Worm (Caenorhabditis elegans) whole organism, L4 larva: ENCODE results near the gene C56C10.7.

Experiments used
- F10B5.3 ChIP-seq: sonication (generic microtip); optimal IDR thresholded peaks from 2 replicates; lab custom pipeline; 2016; ENCODE audit warnings: mild to moderate bottlenecking, missing genetic modification characterization, missing compliant biosample characterization
- R02D3.7 ChIP-seq: fragments of 150-350 bp; sonication (generic microtip); optimal IDR thresholded peaks from 3 replicates; lab custom pipeline; 2014; ENCODE audit warnings: missing biosample characterization, missing genetic modification characterization
- Y48G9A.11 ChIP-seq: fragments of 200-800 bp; sonication (Bioruptor generic); IDR thresholded peaks from 2 replicates; pipeline ENCODE4 v1.3.6; 2022; ENCODE audit warnings: missing genetic modification reagents, missing genetic modification characterization, missing compliant biosample characterization
- aly-2 ChIP-seq: sonication (generic microtip); optimal IDR thresholded peaks from 2 replicates; lab custom pipeline; 2018; ENCODE audit warnings: missing biosample characterization, missing genetic modification characterization
- arid-1 ChIP-seq: fragments of 200-800 bp; sonication (Bioruptor generic); conservative IDR thresholded peaks from 2 replicates; pipeline ENCODE4 v1.3.6; 2022; ENCODE audit warnings: missing genetic modification reagents, missing genetic modification characterization, missing compliant biosample characterization
- ceh-44 ChIP-seq: fragments of 200-800 bp; sonication (Bioruptor generic); IDR thresholded peaks from 2 replicates; pipeline ENCODE4 v1.3.6; 2022; ENCODE audit warnings: missing genetic modification reagents, missing genetic modification characterization, missing compliant biosample characterization
- ceh-82 ChIP-seq: sonication (generic microtip); optimal IDR thresholded peaks from 2 replicates; lab custom pipeline; 2017; ENCODE audit warnings: missing biosample characterization, missing genetic modification characterization
- dmd-6 ChIP-seq: fragments of 200-800 bp; sonication (Bioruptor generic); IDR thresholded peaks from 2 replicates; pipeline ENCODE4 v1.3.6; 2022; ENCODE audit warnings: missing genetic modification reagents, missing genetic modification characterization, missing compliant biosample characterization
- dmd-8 ChIP-seq: fragments of 200-800 bp; sonication (Bioruptor generic); IDR thresholded peaks from 2 replicates; pipeline ENCODE4 v1.3.6; 2022; ENCODE audit warnings: missing genetic modification characterization, missing compliant biosample characterization
- dmd-9 ChIP-seq: fragments of 200-800 bp; sonication (Bioruptor generic); IDR thresholded peaks from 2 replicates; pipeline ENCODE4 v1.3.6; 2022; ENCODE audit warnings: missing genetic modification reagents, missing genetic modification characterization, missing compliant biosample characterization
- dpl-1 ChIP-seq: fragments of 150-350 bp; optimal IDR thresholded peaks from 2 replicates; lab custom pipeline; 2014; ENCODE audit warnings: missing biosample characterization, missing genetic modification reagents, missing genetic modification characterization
- egl-43 ChIP-seq: fragments of 200-800 bp; sonication (Bioruptor generic); IDR thresholded peaks from 2 replicates; pipeline ENCODE4 v1.3.6; 2022; ENCODE audit warnings: missing genetic modification reagents, missing genetic modification characterization, missing compliant biosample characterization
- fos-1 ChIP-seq: fragments of 150-350 bp; optimal IDR thresholded peaks from 2 replicates; lab custom pipeline; 2014; ENCODE audit warnings: missing biosample characterization, missing genetic modification characterization
- gei-8 ChIP-seq: fragments of 200-800 bp; sonication (Bioruptor generic); optimal IDR thresholded peaks from 2 replicates; lab custom pipeline; 2018; ENCODE audit warnings: mild to moderate bottlenecking, missing genetic modification characterization, missing compliant biosample characterization
- lin-38 ChIP-seq: fragments of 200-800 bp; sonication (Bioruptor generic); IDR thresholded peaks from 2 replicates; pipeline ENCODE4 v1.3.6; 2022; ENCODE audit warnings: missing genetic modification reagents, missing genetic modification characterization, missing compliant biosample characterization
- lin-39 ChIP-seq: fragments of 150-350 bp; optimal IDR thresholded peaks from 2 replicates; lab custom pipeline; 2014; ENCODE audit warnings: missing biosample characterization, missing genetic modification reagents, missing genetic modification characterization
- lir-3 ChIP-seq: sonication (generic microtip); optimal IDR thresholded peaks from 2 replicates; lab custom pipeline; 2016; ENCODE audit warnings: mild to moderate bottlenecking, missing genetic modification characterization, missing compliant biosample characterization
- lsy-2 ChIP-seq, 2 experiments: fragments of 150-350 bp in 1 of 2; sonication (generic microtip) in 1 of 2; optimal IDR thresholded peaks; 2 replicates each; lab custom pipeline; 2014 to 2017; ENCODE audit warnings: missing biosample characterization in 2 of 2, missing genetic modification characterization in 2 of 2
- madf-5 ChIP-seq, 2 experiments: fragments of 200-800 bp; sonication (Bioruptor generic); IDR thresholded peaks; 2 replicates each; pipeline ENCODE4 v1.3.6; 2022; ENCODE audit warnings: missing compliant biosample characterization in 2 of 2, missing genetic modification characterization in 2 of 2
- madf-9 ChIP-seq: fragments of 200-800 bp; sonication (Bioruptor generic); conservative IDR thresholded peaks from 2 replicates; pipeline ENCODE4 v1.3.6; 2022; ENCODE audit warnings: missing genetic modification reagents, missing genetic modification characterization, missing compliant biosample characterization
- mdt-29 ChIP-seq: fragments of 200-800 bp; sonication (Bioruptor generic); IDR thresholded peaks from 2 replicates; pipeline ENCODE4 v1.3.6; 2022; ENCODE audit warnings: missing genetic modification reagents, missing genetic modification characterization, missing compliant biosample characterization
- nhr-111 ChIP-seq: fragments of 200-800 bp; sonication (Bioruptor generic); optimal IDR thresholded peaks from 2 replicates; lab custom pipeline; 2018; ENCODE audit warnings: mild to moderate bottlenecking, missing genetic modification characterization, missing compliant biosample characterization
- nhr-237 ChIP-seq: sonication (generic microtip); optimal IDR thresholded peaks from 2 replicates; lab custom pipeline; 2017; ENCODE audit warnings: missing biosample characterization, missing genetic modification characterization
- nhr-25 ChIP-seq: sonication (generic microtip); optimal IDR thresholded peaks from 2 replicates; lab custom pipeline; 2017; ENCODE audit warnings: missing genetic modification characterization, mild to moderate bottlenecking, missing compliant biosample characterization, antibody characterized with exemption, moderate library complexity, borderline replicate concordance; ENCODE audit not compliant: insufficient read depth
- nhr-42 ChIP-seq: fragments of 200-800 bp; sonication (Bioruptor generic); IDR thresholded peaks from 2 replicates; pipeline ENCODE4 v1.3.6; 2022; ENCODE audit warnings: missing genetic modification characterization, missing compliant biosample characterization
- nhr-76 ChIP-seq: fragments of 150-350 bp; optimal IDR thresholded peaks from 2 replicates; lab custom pipeline; 2014; ENCODE audit warnings: missing biosample characterization, missing genetic modification characterization
- nhr-77 ChIP-seq: fragments of 150-350 bp; optimal IDR thresholded peaks from 2 replicates; lab custom pipeline; 2014; ENCODE audit warnings: missing biosample characterization, missing genetic modification characterization
- php-3 ChIP-seq: fragments of 200-800 bp; sonication (Bioruptor generic); IDR thresholded peaks from 2 replicates; pipeline ENCODE4 v1.3.6; 2022; ENCODE audit warnings: missing genetic modification reagents, missing genetic modification characterization, missing compliant biosample characterization
- rbr-2 ChIP-seq: sonication (generic microtip); optimal IDR thresholded peaks from 2 replicates; lab custom pipeline; 2016; ENCODE audit warnings: missing genotype, missing genetic modification characterization, missing compliant biosample characterization
- saeg-2 ChIP-seq: fragments of 200-800 bp; sonication (Bioruptor generic); IDR thresholded peaks from 2 replicates; pipeline ENCODE4 v1.3.6; 2022; ENCODE audit warnings: missing genetic modification reagents, missing genetic modification characterization, missing compliant biosample characterization
- zag-1 ChIP-seq: fragments of 150-350 bp; optimal IDR thresholded peaks from 2 replicates; lab custom pipeline; 2014; ENCODE audit warnings: missing biosample characterization, missing genetic modification characterization
- zip-2 ChIP-seq: fragments of 150-350 bp; optimal IDR thresholded peaks from 2 replicates; lab custom pipeline; 2014; ENCODE audit warnings: missing biosample characterization, missing genetic modification characterization
- ztf-7 ChIP-seq: fragments of 150-350 bp; optimal IDR thresholded peaks from 2 replicates; lab custom pipeline; 2014; ENCODE audit warnings: missing biosample characterization, missing genetic modification characterization

Gene C56C10.7

ce11 chrII:6588605-6589292 is 1.4 kb upstream of the C56C10.7 start, which contains the start of gene icd-1 (continued):
- TF ChIP-seq arid-1 (GFP tag; lab: Robert Waterston, UW) (peak; percentile 86), dmd-9 (GFP tag; lab: Robert Waterston, UW) (no peak), zag-1 (peak; percentile 65), Y48G9A.11 (peak; percentile 73), F10B5.3 (tag; lab: Kevin White, UChicago) (peak; percentile 69), lsy-2 (tag; optimal IDR thresholded peaks at IDR 0.05; lab: Kevin White, UChicago) (peak; percentile 91 to 95), dmd-8 (GFP tag; lab: Robert Waterston, UW) (peak; percentile 55; the same call in 1 of the 2 replicates), madf-9 (GFP tag; lab: Robert Waterston, UW) (peak; percentile 75), egl-43 (GFP tag; lab: Robert Waterston, UW) (peak; percentile 78), nhr-237 (peak; percentile 18), rbr-2 (tag; lab: Kevin White, UChicago) (peak; percentile 95), lin-39 (tag; lab: Kevin White, UChicago) (no peak), lir-3 (tag; lab: Kevin White, UChicago) (peak; percentile 7), ztf-7 (peak; percentile 78), lin-38 (GFP tag; lab: Robert Waterston, UW) (peak; percentile 91), madf-5 (GFP tag; IDR thresholded peaks at IDR 0.05; lab: Robert Waterston, UW) (no peak), php-3 (peak; percentile 93), saeg-2 (GFP tag; lab: Robert Waterston, UW) (peak; percentile 78)

- TF ChIP-seq nhr-111 (GFP tag; lab: Kevin White, UChicago) (no peak), ztf-7 (no peak), php-3 (no peak), ceh-44 (GFP tag; lab: Robert Waterston, UW) (no peak), lin-38 (GFP tag; lab: Robert Waterston, UW) (no peak), ceh-82 (tag; lab: Kevin White, UChicago) (no peak), zip-2 (tag; lab: Kevin White, UChicago) (no peak), nhr-42 (GFP tag; lab: Robert Waterston, UW) (no peak), dmd-9 (GFP tag; lab: Robert Waterston, UW) (no peak), dpl-1 (no peak), madf-9 (GFP tag; lab: Robert Waterston, UW) (no peak), nhr-76 (tag; lab: Kevin White, UChicago) (no peak), R02D3.7 (tag; lab: Kevin White, UChicago) (no peak), nhr-25 (no peak), gei-8 (GFP tag; lab: Kevin White, UChicago) (no peak), mdt-29 (GFP tag; lab: Robert Waterston, UW) (no peak), fos-1 (tag; lab: Kevin White, UChicago) (no peak), dmd-6 (GFP tag; lab: Robert Waterston, UW) (no peak)
- TF ChIP-seq, all 104 proteins: peak for 0
Measured at ce11 chrII:6582758-6583157, 4.6 kb downstream of the C56C10.7 start, which contains the start of gene C56C10.4. TSS of gene C56C10.4 (plus strand) at chrII:6583058.

ce11 chrII:6581236-6581635 is 6.1 kb downstream of the C56C10.7 start, which contains the start of gene C56C10.6:
TSS of gene C56C10.6 (minus strand) at chrII:6581336.
- TF ChIP-seq arid-1 (GFP tag; lab: Robert Waterston, UW) (no peak), F10B5.3 (tag; lab: Kevin White, UChicago) (no peak), dpl-1 (no peak), nhr-77 (tag; lab: Kevin White, UChicago) (no peak), R02D3.7 (tag; lab: Kevin White, UChicago) (no peak), aly-2 (tag; lab: Kevin White, UChicago) (no peak)

ce11 chrII:6578378-6578777 is 9.0 kb downstream of the C56C10.7 start, which contains the start of gene sra-31:
TSS of gene sra-31 (minus strand) at chrII:6578478.
- TF ChIP-seq dpl-1 (no peak), dmd-9 (GFP tag; lab: Robert Waterston, UW) (no peak)
- TF ChIP-seq, all 104 proteins: peak for 0
